Fruit fly (Drosophila melanogaster) whole organism, embryonic: ENCODE data around the gene Tasp1.

Experiments used
- Atf6 ChIP-seq: fragments of 200-800 bp; sonication (Bioruptor generic); IDR thresholded peaks from 2 replicates; pipeline ENCODE4 v1.3.6; 2022; ENCODE audit warnings: missing biosample characterization, missing genetic modification characterization
- CG10565 ChIP-seq: fragments of 200-800 bp; sonication (Bioruptor generic); optimal IDR thresholded peaks from 3 replicates; lab custom pipeline; 2016; ENCODE audit warnings: missing biosample characterization, mild to moderate bottlenecking, missing genetic modification characterization
- CG10979 ChIP-seq: fragments of 200-800 bp; sonication (Bioruptor generic); optimal IDR thresholded peaks from 2 replicates; lab custom pipeline; 2018; ENCODE audit warnings: missing biosample characterization, mild to moderate bottlenecking, missing genetic modification characterization, moderate library complexity
- CG11696 ChIP-seq: fragments of 200-800 bp; sonication (Bioruptor generic); IDR thresholded peaks from 2 replicates; pipeline ENCODE4 v1.3.6; 2022; ENCODE audit warnings: missing biosample characterization, missing genetic modification characterization
- CG12071 ChIP-seq: fragments of 200-800 bp; sonication (Bioruptor generic); optimal IDR thresholded peaks from 3 replicates; lab custom pipeline; 2018; ENCODE audit warnings: missing biosample characterization, mild to moderate bottlenecking, missing genetic modification characterization
- CG12219 ChIP-seq: fragments of 200-800 bp; sonication (Bioruptor generic); optimal IDR thresholded peaks from 3 replicates; lab custom pipeline; 2018; ENCODE audit warnings: missing biosample characterization, mild to moderate bottlenecking, missing genetic modification characterization
- CG13287 ChIP-seq: fragments of 200-800 bp; sonication (Bioruptor generic); IDR thresholded peaks from 2 replicates; pipeline ENCODE4 v1.3.6; 2022; ENCODE audit warnings: missing biosample characterization, missing genetic modification characterization; ENCODE audit not compliant: partially characterized antibody
- CG13424 ChIP-seq: fragments of 200-800 bp; sonication (Bioruptor generic); optimal IDR thresholded peaks from 2 replicates; lab custom pipeline; 2019; ENCODE audit warnings: missing biosample characterization, mild to moderate bottlenecking, missing genetic modification characterization, moderate library complexity
- CG31441 ChIP-seq: fragments of 200-800 bp; sonication (Bioruptor generic); IDR thresholded peaks from 2 replicates; pipeline ENCODE4 v1.3.6; 2022; ENCODE audit warnings: missing biosample characterization, missing genetic modification characterization
- CG3163 ChIP-seq: fragments of 200-800 bp; sonication (Bioruptor generic); optimal IDR thresholded peaks from 3 replicates; lab custom pipeline; 2016; ENCODE audit warnings: missing biosample characterization, missing genetic modification characterization
- CG32767 ChIP-seq: fragments of 200-800 bp; sonication (Bioruptor generic); IDR thresholded peaks from 2 replicates; pipeline ENCODE4 v1.3.6; 2022; ENCODE audit warnings: missing biosample characterization, missing genetic modification characterization
- CG4617 ChIP-seq: fragments of 200-800 bp; sonication (Bioruptor generic); optimal IDR thresholded peaks from 3 replicates; lab custom pipeline; 2016; ENCODE audit warnings: missing biosample characterization, missing genetic modification characterization, borderline replicate concordance
- CG4707 ChIP-seq: fragments of 200-800 bp; sonication (Bioruptor generic); optimal IDR thresholded peaks from 2 replicates; lab custom pipeline; 2018; ENCODE audit warnings: missing biosample characterization, mild to moderate bottlenecking, missing genetic modification characterization, moderate library complexity
- CG7372 ChIP-seq: fragments of 200-800 bp; sonication (Bioruptor generic); IDR thresholded peaks from 2 replicates; pipeline ENCODE4 v1.3.6; 2022; ENCODE audit warnings: missing biosample characterization, missing genetic modification characterization
- CG8290 ChIP-seq, 3 experiments: fragments of 200-800 bp; sonication (Bioruptor generic); optimal IDR thresholded peaks; 2 replicates each; lab custom pipeline; 2016 to 2019; ENCODE audit warnings: missing biosample characterization in 3 of 3, missing genetic modification characterization in 3 of 3, mild to moderate bottlenecking in 2 of 3, moderate library complexity in 1 of 3
- CkIIα-i1 ChIP-seq: fragments of 200-800 bp; sonication (Bioruptor generic); IDR thresholded peaks from 2 replicates; pipeline ENCODE4 v1.3.6; 2022; ENCODE audit warnings: missing biosample characterization, missing genetic modification characterization
- CoRest ChIP-seq: fragments of 200-800 bp; sonication (Bioruptor generic); optimal IDR thresholded peaks from 3 replicates; lab custom pipeline; 2018; ENCODE audit warnings: missing biosample characterization, mild to moderate bottlenecking, missing genetic modification characterization, moderate library complexity
- CrebB ChIP-seq: fragments of 200-800 bp; sonication (Bioruptor generic); optimal IDR thresholded peaks from 3 replicates; lab custom pipeline; 2018; ENCODE audit warnings: missing biosample characterization, mild to moderate bottlenecking, missing genetic modification characterization
- Dip3 ChIP-seq: fragments of 200-800 bp; sonication (Bioruptor generic); optimal IDR thresholded peaks from 3 replicates; lab custom pipeline; 2016; ENCODE audit warnings: missing biosample characterization, missing genetic modification characterization
- Fer1 ChIP-seq: fragments of 200-800 bp; sonication (Bioruptor generic); optimal IDR thresholded peaks from 2 replicates; lab custom pipeline; 2017; ENCODE audit warnings: missing biosample characterization, mild to moderate bottlenecking, missing genetic modification characterization
- Fer3 ChIP-seq: fragments of 200-800 bp; sonication (Bioruptor generic); optimal IDR thresholded peaks from 2 replicates; lab custom pipeline; 2018; ENCODE audit warnings: missing biosample characterization, mild to moderate bottlenecking, missing genetic modification characterization, moderate library complexity
- Jarid2 ChIP-seq: fragments of 200-800 bp; sonication (Bioruptor generic); optimal IDR thresholded peaks from 3 replicates; lab custom pipeline; 2017; ENCODE audit warnings: mild to moderate bottlenecking, missing biosample characterization, missing genetic modification reagents, missing genetic modification characterization
- Kr ChIP-seq: fragments of 200-800 bp; sonication (Bioruptor generic); optimal IDR thresholded peaks from 2 replicates; lab custom pipeline; 2017; ENCODE audit warnings: missing biosample characterization, mild to moderate bottlenecking, missing genetic modification characterization
- Side ChIP-seq: fragments of 200-800 bp; sonication (Bioruptor generic); optimal IDR thresholded peaks from 2 replicates; lab custom pipeline; 2016; ENCODE audit warnings: missing biosample characterization, missing genetic modification characterization
- br ChIP-seq: fragments of >200 bp; optimal IDR thresholded peaks from 2 replicates; lab custom pipeline; 2017
- cato ChIP-seq: fragments of 200-800 bp; sonication (Bioruptor generic); optimal IDR thresholded peaks from 2 replicates; lab custom pipeline; 2016; ENCODE audit warnings: missing biosample characterization, missing genetic modification characterization, borderline replicate concordance
- chif ChIP-seq, 2 experiments: fragments of 200-800 bp; sonication (Bioruptor generic); optimal IDR thresholded peaks; 3 replicates each; lab custom pipeline; 2016; ENCODE audit warnings: missing biosample characterization in 2 of 2, missing genetic modification characterization in 2 of 2
- croc ChIP-seq: fragments of 200-800 bp; sonication (Bioruptor generic); conservative IDR thresholded peaks from 3 replicates; pipeline ENCODE4 v1.3.6; 2022; ENCODE audit warnings: missing biosample characterization, missing genetic modification characterization
- crp ChIP-seq, 2 experiments: fragments of 200-800 bp; sonication (Bioruptor generic); optimal IDR thresholded peaks; 2 replicates in 1 of 2; 3 replicates in 1 of 2; lab custom pipeline; 2017; ENCODE audit warnings: missing biosample characterization in 2 of 2, missing genetic modification characterization in 2 of 2, mild to moderate bottlenecking in 1 of 2, moderate library complexity in 1 of 2
- eyg ChIP-seq: fragments of 200-800 bp; sonication (Bioruptor generic); optimal IDR thresholded peaks from 3 replicates; lab custom pipeline; 2016; ENCODE audit warnings: missing biosample characterization, missing genetic modification characterization
- fd102C ChIP-seq: fragments of 200-800 bp; sonication (Bioruptor generic); optimal IDR thresholded peaks from 2 replicates; lab custom pipeline; 2018; ENCODE audit warnings: missing biosample characterization, mild to moderate bottlenecking, missing genetic modification characterization, moderate library complexity
- fd3F ChIP-seq: fragments of 200-800 bp; sonication (Bioruptor generic); optimal IDR thresholded peaks from 2 replicates; lab custom pipeline; 2018; ENCODE audit warnings: missing biosample characterization, mild to moderate bottlenecking, missing genetic modification characterization, moderate library complexity
- gcm2 ChIP-seq: fragments of 200-800 bp; sonication (Bioruptor generic); optimal IDR thresholded peaks from 2 replicates; lab custom pipeline; 2016; ENCODE audit warnings: missing biosample characterization, missing genetic modification characterization
- gt ChIP-seq: fragments of 200-800 bp; sonication (Bioruptor generic); IDR thresholded peaks from 2 replicates; pipeline ENCODE4 v1.3.6; 2022; ENCODE audit warnings: missing biosample characterization, missing genetic modification characterization
- insv ChIP-seq, 2 experiments: fragments of 200-800 bp; sonication (Bioruptor generic); optimal IDR thresholded peaks; 3 replicates each; lab custom pipeline; 2016 to 2018; ENCODE audit warnings: missing biosample characterization in 2 of 2, missing genetic modification characterization in 2 of 2
- klu ChIP-seq: fragments of 200-800 bp; sonication (Bioruptor generic); IDR thresholded peaks from 2 replicates; pipeline ENCODE4 v1.3.6; 2022; ENCODE audit warnings: missing biosample characterization, missing genetic modification characterization
- lov ChIP-seq, 2 experiments: fragments of 200-800 bp in 1 of 2; fragments of >200 bp in 1 of 2; sonication (Bioruptor generic) in 1 of 2; IDR thresholded peaks in 1 of 2; optimal IDR thresholded peaks in 1 of 2; 2 replicates in 1 of 2; 3 replicates in 1 of 2; pipeline versions ENCODE4 v1.3.6 to Lab custom; 2017 to 2022; ENCODE audit warnings: missing biosample characterization in 1 of 2, missing genetic modification characterization in 1 of 2
- mam ChIP-seq: fragments of 200-800 bp; sonication (Bioruptor generic); optimal IDR thresholded peaks from 3 replicates; lab custom pipeline; 2016; ENCODE audit warnings: missing biosample characterization, missing genetic modification characterization
- pzg ChIP-seq: fragments of 200-800 bp; sonication (Bioruptor generic); optimal IDR thresholded peaks from 3 replicates; lab custom pipeline; 2018; ENCODE audit warnings: missing biosample characterization, mild to moderate bottlenecking, missing genetic modification characterization, moderate library complexity
- rib ChIP-seq: fragments of 200-800 bp; sonication (Bioruptor generic); IDR thresholded peaks from 2 replicates; pipeline ENCODE4 v1.3.6; 2022; ENCODE audit warnings: missing biosample characterization, missing genetic modification characterization
- scrt ChIP-seq: fragments of 200-800 bp; sonication (Bioruptor generic); optimal IDR thresholded peaks from 2 replicates; lab custom pipeline; 2018; ENCODE audit warnings: missing biosample characterization, mild to moderate bottlenecking, missing genetic modification characterization, moderate library complexity
- sens ChIP-seq: fragments of 200-800 bp; sonication (Bioruptor generic); peaks from one replicate; lab custom pipeline; 2016; ENCODE audit warnings: missing biosample characterization, missing genetic modification characterization
- sens-2 ChIP-seq: fragments of 200-800 bp; sonication (Bioruptor generic); IDR thresholded peaks from 2 replicates; pipeline ENCODE4 v1.3.6; 2022; ENCODE audit warnings: missing biosample characterization, missing genetic modification characterization
- so ChIP-seq: fragments of 200-800 bp; sonication (Bioruptor generic); IDR thresholded peaks from 3 replicates; pipeline ENCODE4 v1.3.6; 2022; ENCODE audit warnings: missing biosample characterization, missing genetic modification characterization
- ssp ChIP-seq: fragments of 200-800 bp; sonication (Bioruptor generic); IDR thresholded peaks from 2 replicates; pipeline ENCODE4 v1.3.6; 2022; ENCODE audit warnings: missing biosample characterization, missing genetic modification characterization
- tap ChIP-seq: fragments of 200-800 bp; optimal IDR thresholded peaks from 3 replicates; lab custom pipeline; 2019; ENCODE audit warnings: missing biosample characterization, mild to moderate bottlenecking, missing genetic modification characterization, moderate library complexity
- tgo ChIP-seq: fragments of 200-800 bp; sonication (Bioruptor generic); IDR thresholded peaks from 3 replicates; pipeline ENCODE4 v1.3.6; 2022; ENCODE audit warnings: missing biosample characterization, missing genetic modification characterization
- trem ChIP-seq: fragments of 200-800 bp; optimal IDR thresholded peaks from 3 replicates; lab custom pipeline; 2019; ENCODE audit warnings: missing biosample characterization, mild to moderate bottlenecking, missing genetic modification characterization, moderate library complexity
- tx ChIP-seq: fragments of 200-800 bp; sonication (Bioruptor generic); optimal IDR thresholded peaks from 2 replicates; lab custom pipeline; 2016; ENCODE audit warnings: missing biosample characterization, missing genetic modification characterization
- zfh1 ChIP-seq: fragments of 200-800 bp; sonication (Bioruptor generic); IDR thresholded peaks from 3 replicates; pipeline ENCODE4 v1.3.6; 2022; ENCODE audit warnings: missing biosample characterization, missing genetic modification characterization

Gene Tasp1

dm6 chr3L:16087323-16087816, at the start of gene Tasp1 (continued):
- TF ChIP-seq CG13287 (GFP tag; lab: Robert Waterston, UW) (peak; percentile 46; the same call in 1 of the 2 replicates), gt (GFP tag; lab: Robert Waterston, UW) (no peak), fd102C (GFP tag; lab: Kevin White, UChicago) (no peak), tx (GFP tag; lab: Kevin White, UChicago) (no peak), klu (GFP tag; lab: Robert Waterston, UW) (no peak), CG12219 (GFP tag; lab: Kevin White, UChicago) (no peak), sens (GFP tag; lab: Kevin White, UChicago) (peak; percentile 55), Fer1 (GFP tag; lab: Kevin White, UChicago) (peak; percentile 67), tgo (GFP tag; lab: Robert Waterston, UW) (peak; percentile 62), CkIIα-i1 (GFP tag; lab: Robert Waterston, UW) (no peak), cato (no peak), CG4707 (GFP tag; lab: Kevin White, UChicago) (no peak), CG13424 (peak; percentile 77), fd3F (peak; percentile 49), Kr (GFP tag; lab: Kevin White, UChicago) (no peak), crp (GFP tag; optimal IDR thresholded peaks at IDR 0.05; lab: Kevin White, UChicago) (no peak), CG12071 (no peak), Fer3 (no peak), CG8290 (GFP tag; optimal IDR thresholded peaks at IDR 0.05; lab: Kevin White, UChicago) (no peak), CG8290 (tag; optimal IDR thresholded peaks at IDR 0.05; lab: Kevin White, UChicago) (peak in 1 of 2 experiments; percentile 54), so (GFP tag; lab: Robert Waterston, UW) (peak; percentile 61; the same call in 1 of the 3 replicates), Side (GFP tag; lab: Kevin White, UChicago) (peak; percentile 22), Atf6 (GFP tag; lab: Robert Waterston, UW) (peak; percentile 74), chif (GFP tag; optimal IDR thresholded peaks at IDR 0.05; lab: Kevin White, UChicago) (no peak), CG7372 (GFP tag; lab: Robert Waterston, UW) (peak; percentile 43; the same call in 1 of the 2 replicates), trem (tag; lab: Kevin White, UChicago) (peak; percentile 63), croc (GFP tag; lab: Robert Waterston, UW) (0 out of 3 replicates have a peak, but pooled peaks have one; percentile 28), CG3163 (GFP tag; lab: Kevin White, UChicago) (no peak), CG11696 (GFP tag; lab: Robert Waterston, UW) (no peak), zfh1 (GFP tag; lab: Robert Waterston, UW) (peak; percentile 73; the same call in 2 of the 3 replicates), lov (optimal IDR thresholded peaks at IDR 0.05; lab: Kevin White, UChicago) (no peak), lov (GFP tag; IDR thresholded peaks at IDR 0.05; lab: Robert Waterston, UW) (no peak), rib (peak; percentile 39; the same call in 1 of the 2 replicates), sens-2 (GFP tag; lab: Robert Waterston, UW) (no peak), CG32767 (GFP tag; lab: Robert Waterston, UW) (peak; percentile 52; the same call in 1 of the 2 replicates), gcm2 (GFP tag; lab: Kevin White, UChicago) (no peak), CG4617 (GFP tag; lab: Kevin White, UChicago) (peak; percentile 75), ssp (GFP tag; lab: Robert Waterston, UW) (peak; percentile 47), CG10979 (tag; lab: Kevin White, UChicago) (peak; percentile 71), CG10565 (GFP tag; lab: Kevin White, UChicago) (no peak), mam (no peak), Jarid2 (GFP tag; lab: Kevin White, UChicago) (peak; percentile 34), tap (tag; lab: Kevin White, UChicago) (peak; percentile 53), eyg (GFP tag; lab: Kevin White, UChicago) (no peak), Dip3 (GFP tag; lab: Kevin White, UChicago) (no peak), pzg (GFP tag; lab: Kevin White, UChicago) (peak; percentile 62), scrt (no peak), br (lab: Kevin White, UChicago) (no peak), CoRest (peak; percentile 82), CrebB (tag; lab: Kevin White, UChicago) (no peak), CG31441 (GFP tag; lab: Robert Waterston, UW) (peak; percentile 79), insv (GFP tag; optimal IDR thresholded peaks at IDR 0.05; lab: Kevin White, UChicago) (no peak)
